Fruit fly (Drosophila melanogaster): ENCODE data around the gene Spn.
A peak's percentile ranks its signal among the peaks of the same experiment; 100 is the strongest.

Spn gene

DNA sequence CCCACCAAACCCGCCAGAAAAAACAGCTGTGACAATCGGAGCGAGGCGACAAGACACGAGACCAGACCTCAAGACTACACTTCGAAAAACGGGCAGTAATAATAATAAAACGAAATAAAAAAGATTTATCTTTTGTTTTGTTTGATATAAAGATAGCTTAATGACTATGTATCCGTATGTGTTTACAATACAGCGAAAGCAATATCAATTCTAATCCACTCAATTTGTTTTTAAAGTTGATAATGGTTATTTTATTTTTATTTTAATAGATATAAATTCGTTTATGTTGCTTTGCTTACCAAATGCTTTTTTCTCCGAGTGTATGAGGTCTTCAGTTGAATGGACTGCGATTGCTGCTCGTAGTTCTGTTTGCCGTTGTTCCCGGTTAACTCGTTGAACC lies 74.8 kb downstream of the Spn start (continued):
- TF ChIP-seq Doc2 (GFP tag; IDR thresholded peaks at IDR 0.05), result no peak
- peak; percentile 65 for TF ChIP-seq Xrp1 (GFP tag; IDR thresholded peaks at IDR 0.05)
- TF ChIP-seq CG5245 (GFP tag; optimal IDR thresholded peaks at IDR 0.05), result peak; percentile 45
- TF ChIP-seq hkb (optimal IDR thresholded peaks at IDR 0.05), result no peak
- peak; percentile 51 for TF ChIP-seq hkb (GFP tag; IDR thresholded peaks at IDR 0.05)
- no peak for TF ChIP-seq h (optimal IDR thresholded peaks at IDR 0.05)
- TF ChIP-seq CG7987 (GFP tag; optimal IDR thresholded peaks at IDR 0.05), result no peak
- no peak for TF ChIP-seq NfI (GFP tag; optimal IDR thresholded peaks at IDR 0.05)
- no peak for TF ChIP-seq en (GFP tag; optimal IDR thresholded peaks at IDR 0.05)
- TF ChIP-seq tin (GFP tag; optimal IDR thresholded peaks at IDR 0.05), result peak; percentile 30
- TF ChIP-seq CG14050 (GFP tag; IDR thresholded peaks at IDR 0.05), result no peak
- no peak for TF ChIP-seq wor (GFP tag; IDR thresholded peaks at IDR 0.05)
- no peak for TF ChIP-seq ab (GFP tag; optimal IDR thresholded peaks at IDR 0.05)
- TF ChIP-seq bcd (GFP tag; optimal IDR thresholded peaks at IDR 0.05), result peak; percentile 19
- peak; percentile 75 for TF ChIP-seq gem (tag; optimal IDR thresholded peaks at IDR 0.05)
- no peak for TF ChIP-seq CTCF (GFP tag; optimal IDR thresholded peaks at IDR 0.05)
- peak; percentile 67 for TF ChIP-seq Drgx (GFP tag; IDR thresholded peaks at IDR 0.05)
- TF ChIP-seq nau (GFP tag; optimal IDR thresholded peaks at IDR 0.05), result peak; percentile 35
- no peak for TF ChIP-seq trh (GFP tag; optimal IDR thresholded peaks at IDR 0.05)
- peak; percentile 12 for TF ChIP-seq twi (tag; optimal IDR thresholded peaks at IDR 0.05)
- TF ChIP-seq Stat92E (GFP tag; optimal IDR thresholded peaks at IDR 0.05), result peak in 1 of 3 experiments; percentile 60
- peak; percentile 52; the same call in 1 of the 2 replicates for TF ChIP-seq CG17328 (GFP tag; IDR thresholded peaks at IDR 0.05)
- no peak for TF ChIP-seq sob (GFP tag; IDR thresholded peaks at IDR 0.05)
- TF ChIP-seq z (GFP tag; IDR thresholded peaks at IDR 0.05), result no peak
- TF ChIP-seq Meics (GFP tag; optimal IDR thresholded peaks at IDR 0.05), result peak; percentile 49
- no peak for TF ChIP-seq Sry-β (GFP tag; optimal IDR thresholded peaks at IDR 0.05)
- TF ChIP-seq dm (GFP tag; optimal IDR thresholded peaks at IDR 0.05), result peak; percentile 8
- no peak for TF ChIP-seq CG34376 (GFP tag; optimal IDR thresholded peaks at IDR 0.05)
- peak; percentile 9 for TF ChIP-seq CG16863 (GFP tag; optimal IDR thresholded peaks at IDR 0.05)
- TF ChIP-seq HLH3B (GFP tag; IDR thresholded peaks at IDR 0.05), result no peak
- no peak for TF ChIP-seq gro (GFP tag; optimal IDR thresholded peaks at IDR 0.05)
- TF ChIP-seq CG4282 (GFP tag; optimal IDR thresholded peaks at IDR 0.05), result no peak
- TF ChIP-seq CG2199 (GFP tag; IDR thresholded peaks at IDR 0.05), result no peak
- no peak for TF ChIP-seq dan (GFP tag; IDR thresholded peaks at IDR 0.05)
- TF ChIP-seq Spps (tag; optimal IDR thresholded peaks at IDR 0.05), result peak; percentile 45
- no peak for TF ChIP-seq danr (GFP tag; IDR thresholded peaks at IDR 0.05)
- no peak for TF ChIP-seq mirr (GFP tag; optimal IDR thresholded peaks at IDR 0.05)
- TF ChIP-seq NFAT (GFP tag; IDR thresholded peaks at IDR 0.05), result no peak
- no peak for TF ChIP-seq Bdp1 (GFP tag; optimal IDR thresholded peaks at IDR 0.05)
- no peak for TF ChIP-seq TFAM (GFP tag; optimal IDR thresholded peaks at IDR 0.05)
- TF ChIP-seq vvl (GFP tag; IDR thresholded peaks at IDR 0.05), result peak; percentile 59
- TF ChIP-seq cwo (GFP tag; optimal IDR thresholded peaks at IDR 0.05), result peak; percentile 67
- TF ChIP-seq Hr3 (GFP tag; optimal IDR thresholded peaks at IDR 0.05), result peak; percentile 14
- peak; percentile 22 for TF ChIP-seq caup (GFP tag; optimal IDR thresholded peaks at IDR 0.05; ENCODE audit: severe bottlenecking)
- no peak for TF ChIP-seq bowl (GFP tag; IDR thresholded peaks at IDR 0.05)
- TF ChIP-seq wek (GFP tag; optimal IDR thresholded peaks at IDR 0.05), result no peak
- TF ChIP-seq CG7839 (tag; optimal IDR thresholded peaks at IDR 0.05), result peak; percentile 77
- TF ChIP-seq btn (GFP tag; optimal IDR thresholded peaks at IDR 0.05), result no peak
- TF ChIP-seq Ets97D (GFP tag; optimal IDR thresholded peaks at IDR 0.05), result no peak
- TF ChIP-seq ems (GFP tag; optimal IDR thresholded peaks at IDR 0.05), result no peak
- peak; percentile 76 for TF ChIP-seq phol (tag; optimal IDR thresholded peaks at IDR 0.05)
- no peak for TF ChIP-seq CkIIα-i1 (GFP tag; IDR thresholded peaks at IDR 0.05)
- no peak for TF ChIP-seq CG31224 (GFP tag; IDR thresholded peaks at IDR 0.05)
- no peak for TF ChIP-seq ro (GFP tag; IDR thresholded peaks at IDR 0.05)
